Worm (Caenorhabditis elegans) whole organism, early embryonic: ENCODE measurements around the gene atz-1.

Experiments
- ama-1 ChIP-seq: fragments of 150-350 bp; optimal IDR thresholded peaks from 2 replicates; lab custom pipeline; 2014
- flt-1 ChIP-seq: fragments of 200-800 bp; sonication (Bioruptor generic); IDR thresholded peaks from 2 replicates; pipeline ENCODE4 v1.3.6; 2022; ENCODE audit warnings: missing genetic modification characterization, missing compliant biosample characterization
- hmbx-1 ChIP-seq: sonication (generic microtip); optimal IDR thresholded peaks from 2 replicates; lab custom pipeline; 2016; ENCODE audit warnings: mild to moderate bottlenecking, missing genetic modification characterization, missing compliant biosample characterization
- hnd-1 ChIP-seq: sonication (generic microtip); optimal IDR thresholded peaks from 2 replicates; lab custom pipeline; 2016; ENCODE audit warnings: missing genetic modification characterization, missing compliant biosample characterization
- tra-4 ChIP-seq: sonication (generic microtip); optimal IDR thresholded peaks from 2 replicates; lab custom pipeline; 2017; ENCODE audit warnings: missing genetic modification characterization, missing compliant biosample characterization

DNA sequence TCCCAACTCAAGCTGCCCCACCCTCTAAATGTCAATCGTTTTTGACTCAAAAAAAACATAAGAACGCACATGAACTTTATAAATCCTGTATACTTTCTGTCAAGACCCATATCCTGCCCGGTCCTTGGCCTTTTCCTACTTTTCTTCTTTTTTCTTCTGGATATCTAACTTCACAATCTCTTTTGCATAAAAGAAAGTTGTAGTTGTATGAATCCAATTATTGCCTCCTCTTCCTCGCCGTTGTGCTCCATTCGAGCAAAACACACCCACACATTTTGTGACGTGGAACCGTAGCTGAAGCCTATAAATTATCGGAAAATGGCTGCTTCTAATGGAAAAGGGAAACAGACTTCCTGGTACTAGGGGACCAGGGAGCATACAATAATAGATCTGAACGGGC, 25.7 kb downstream of the atz-1 start:
- TF ChIP-seq ama-1 (no peak), hmbx-1 (tag; lab: Kevin White, UChicago) (no peak), hnd-1 (tag; lab: Kevin White, UChicago) (no peak), tra-4 (tag; lab: Kevin White, UChicago) (no peak), flt-1 (no peak)
